Fruit fly (Drosophila melanogaster) whole organism, pupa: ENCODE data around the gene CG34348.
A peak's percentile ranks its signal among the peaks of the same experiment; 100 is the strongest.

ENCODE experiments used
- CG10348 ChIP-seq: fragments of 200-800 bp; sonication (Bioruptor generic); IDR thresholded peaks from 2 replicates; pipeline ENCODE4 v1.3.6; 2022; ENCODE audit warnings: missing biosample characterization, missing genetic modification characterization
- CG12605 ChIP-seq: fragments of 200-800 bp; sonication (Bioruptor generic); IDR thresholded peaks from 2 replicates; pipeline ENCODE4 v1.3.6; 2022; ENCODE audit warnings: missing biosample characterization, missing genetic modification characterization
- CG4496 ChIP-seq: fragments of 200-800 bp; sonication (Bioruptor generic); IDR thresholded peaks from 3 replicates; pipeline ENCODE4 v1.3.6; 2022; ENCODE audit warnings: missing biosample characterization, missing genetic modification characterization
- CG8159 ChIP-seq: fragments of 200-800 bp; sonication (Bioruptor generic); optimal IDR thresholded peaks from 3 replicates; lab custom pipeline; 2018; ENCODE audit warnings: missing biosample characterization, mild to moderate bottlenecking, missing genetic modification characterization, moderate library complexity

dm6 chrX:11383530-11383929 is 43.9 kb downstream of the CG34348 start:
- TF ChIP-seq CG8159 (tag; lab: Kevin White, UChicago) (peak; percentile 33), CG4496 (GFP tag; lab: Robert Waterston, UW) (no peak), CG12605 (no peak), CG10348 (no peak)
